Worm (Caenorhabditis elegans) whole organism, midembryonic: ENCODE data around the gene B0244.16.

Experiments used
- T22C8.4 ChIP-seq: fragments of 200-800 bp; sonication (Bioruptor generic); IDR thresholded peaks from 2 replicates; pipeline ENCODE4 v1.3.6; 2022; ENCODE audit warnings: missing genetic modification characterization, missing compliant biosample characterization
- flt-1 ChIP-seq: fragments of 200-800 bp; sonication (Bioruptor generic); IDR thresholded peaks from 2 replicates; pipeline ENCODE4 v1.3.6; 2022; ENCODE audit warnings: missing genetic modification characterization, missing compliant biosample characterization
- ztf-29 ChIP-seq: fragments of 200-800 bp; sonication (Bioruptor generic); IDR thresholded peaks from 2 replicates; pipeline ENCODE4 v1.3.6; 2022; ENCODE audit warnings: missing genetic modification reagents, missing genetic modification characterization, missing compliant biosample characterization

- no peak for TF ChIP-seq T22C8.4
- no peak for TF ChIP-seq ztf-29 (GFP tag; lab: Robert Waterston, UW)
- no peak for TF ChIP-seq flt-1 (GFP tag; lab: Robert Waterston, UW)
Observed at ce11 chrIII:5737708-5738107, 3.1 kb upstream of the B0244.16 start, which contains the start of gene B0244.6.
